Worm (Caenorhabditis elegans): ENCODE measurements around the gene swt-5.

The swt-5 gene

DNA sequence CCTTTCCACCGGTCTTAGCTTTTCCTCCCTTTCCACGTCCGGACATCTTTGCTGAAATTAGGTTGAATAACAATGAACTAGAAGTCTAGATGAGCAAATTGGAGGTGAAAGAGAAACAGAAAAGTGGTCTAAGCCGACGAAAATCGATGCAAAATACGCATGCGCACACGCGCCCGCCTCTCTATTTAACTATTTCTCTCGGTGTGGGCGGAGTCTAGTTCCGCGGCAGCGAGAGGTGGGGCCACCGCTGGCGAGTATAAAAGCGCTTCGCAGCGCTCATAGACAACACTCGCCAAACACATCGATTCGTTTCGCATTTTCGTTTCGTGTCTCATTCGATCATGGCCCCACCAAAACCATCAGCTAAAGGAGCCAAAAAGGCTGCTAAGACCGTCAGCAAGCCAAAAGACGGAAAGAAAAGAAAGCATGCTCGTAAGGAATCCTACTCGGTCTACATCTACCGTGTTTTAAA lies 44.1 kb downstream of the swt-5 start, which contains the start of the genes his-35 and his-41:
TSS of gene his-35 (minus strand) at position 51 of the 472 bp plus-strand sequence.
TSS of gene his-41 (plus strand) at position 299 of the 472 bp plus-strand sequence.
- TF ChIP-seq pha-4 (tag; optimal IDR thresholded peaks at IDR 0.05) (peak; percentile 32), ces-1 (GFP tag; optimal IDR thresholded peaks at IDR 0.05) (peak; percentile 26), nhr-12 (tag; optimal IDR thresholded peaks at IDR 0.05) (no peak)

DNA sequence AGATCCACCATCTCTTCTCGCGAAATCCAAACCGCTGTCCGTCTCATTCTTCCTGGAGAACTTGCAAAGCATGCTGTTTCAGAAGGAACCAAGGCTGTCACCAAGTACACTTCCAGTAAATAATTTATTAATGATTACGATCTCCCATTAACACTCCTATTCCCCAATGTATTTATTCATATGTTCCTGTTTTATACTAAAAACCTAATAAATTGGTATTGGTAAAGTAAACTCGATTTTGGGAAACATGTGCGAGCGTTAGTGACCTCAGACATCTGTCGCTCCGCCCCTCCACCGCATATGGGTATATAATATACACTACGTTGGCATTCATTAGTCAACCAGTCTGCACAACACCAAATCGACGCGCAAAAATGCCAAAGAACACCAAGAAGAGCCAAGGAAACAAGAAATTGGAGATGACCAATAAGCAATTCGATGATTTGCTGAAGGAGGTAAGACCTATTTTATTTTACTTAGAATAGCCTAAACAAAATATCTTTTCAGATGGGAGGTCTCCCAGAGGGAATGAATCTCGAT lies 44.9 kb downstream of the swt-5 start, which contains the start of gene C50F4.6:
TSS of gene C50F4.6 (plus strand) at position 51 of the 540 bp plus-strand sequence.
- TF ChIP-seq lin-32 (GFP tag; optimal IDR thresholded peaks at IDR 0.05) (peak; percentile 27), ham-2 (GFP tag; optimal IDR thresholded peaks at IDR 0.05) (no peak), hlh-1 (tag; optimal IDR thresholded peaks at IDR 0.05) (no peak), nhr-76 (tag; optimal IDR thresholded peaks at IDR 0.05) (no peak), lin-13 (tag; optimal IDR thresholded peaks at IDR 0.05) (no peak), mls-2 (tag; optimal IDR thresholded peaks at IDR 0.05) (no peak), cnd-1 (tag; optimal IDR thresholded peaks at IDR 0.05) (peak; percentile 14), M03D4.4 (tag; optimal IDR thresholded peaks at IDR 0.05) (no peak), drap-1 (GFP tag; optimal IDR thresholded peaks at IDR 0.05) (no peak), mep-1 (tag; optimal IDR thresholded peaks at IDR 0.05) (no peak), blmp-1 (tag; optimal IDR thresholded peaks at IDR 0.05) (no peak), sptf-1 (tag; optimal IDR thresholded peaks at IDR 0.05) (no peak), nhr-237 (tag; optimal IDR thresholded peaks at IDR 0.05) (no peak), ceh-83 (GFP tag; optimal IDR thresholded peaks at IDR 0.05) (no peak)

DNA sequence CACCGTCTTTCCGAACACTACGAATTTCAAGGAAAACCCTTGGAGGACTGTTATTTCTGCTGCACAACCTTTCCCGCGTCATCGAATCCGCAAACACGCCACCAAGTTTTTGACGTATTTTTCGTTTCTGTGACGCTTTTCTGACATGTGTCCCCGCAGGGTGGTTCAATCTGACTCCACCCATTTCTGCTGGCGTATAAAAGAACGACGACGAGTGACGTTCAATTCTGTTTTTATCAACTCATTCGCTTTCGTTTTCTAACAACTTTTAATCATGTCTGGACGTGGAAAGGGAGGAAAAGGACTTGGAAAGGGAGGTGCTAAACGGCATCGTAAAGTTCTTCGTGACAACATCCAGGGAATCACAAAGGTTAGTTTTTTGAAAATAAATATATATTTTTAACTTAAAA lies 45.7 kb downstream of the swt-5 start, which contains the start of gene his-37:
TSS of gene his-37 (plus strand) at position 246 of the 410 bp plus-strand sequence.
- TF ChIP-seq pha-4 (tag; optimal IDR thresholded peaks at IDR 0.05) (peak; percentile 95), unc-120 (tag; optimal IDR thresholded peaks at IDR 0.05; ENCODE audit: poor library complexity, severe bottlenecking) (peak; percentile 85), elt-1 (tag; optimal IDR thresholded peaks at IDR 0.05; ENCODE audit: borderline replicate concordance, insufficient read depth) (no peak), tbx-8 (GFP tag; optimal IDR thresholded peaks at IDR 0.05) (peak; percentile 59), nhr-76 (tag; optimal IDR thresholded peaks at IDR 0.05) (no peak), mep-1 (tag; optimal IDR thresholded peaks at IDR 0.05) (peak; percentile 97), drap-1 (GFP tag; optimal IDR thresholded peaks at IDR 0.05) (peak; percentile 79), flh-1 (GFP tag; optimal IDR thresholded peaks at IDR 0.05) (no peak), unc-39 (tag; optimal IDR thresholded peaks at IDR 0.05) (no peak), sptf-1 (tag; optimal IDR thresholded peaks at IDR 0.05) (peak; percentile 76), ceh-43 (GFP tag; optimal IDR thresholded peaks at IDR 0.05) (peak; percentile 54), M03D4.4 (tag; optimal IDR thresholded peaks at IDR 0.05) (peak; percentile 72), ham-2 (GFP tag; optimal IDR thresholded peaks at IDR 0.05) (peak; percentile 29), nhr-28 (tag; optimal IDR thresholded peaks at IDR 0.05) (peak; percentile 33), elt-3 (tag; optimal IDR thresholded peaks at IDR 0.05) (peak; percentile 54), mls-2 (tag; optimal IDR thresholded peaks at IDR 0.05) (peak; percentile 70), bed-3 (GFP tag; optimal IDR thresholded peaks at IDR 0.05) (no peak), ceh-39 (tag; optimal IDR thresholded peaks at IDR 0.05) (peak; percentile 86), hlh-1 (tag; optimal IDR thresholded peaks at IDR 0.05) (peak; percentile 76), nhr-12 (tag; optimal IDR thresholded peaks at IDR 0.05) (no peak), lsy-2 (tag; optimal IDR thresholded peaks at IDR 0.05) (peak; percentile 86), unc-62 (GFP tag; optimal IDR thresholded peaks at IDR 0.05) (peak; percentile 97), mab-5 (tag; optimal IDR thresholded peaks at IDR 0.05) (peak; percentile 36), sem-2 (GFP tag; optimal IDR thresholded peaks at IDR 0.05) (no peak), ztf-11 (tag; optimal IDR thresholded peaks at IDR 0.05) (peak; percentile 78), cnd-1 (tag; optimal IDR thresholded peaks at IDR 0.05) (peak; percentile 49), ces-1 (GFP tag; optimal IDR thresholded peaks at IDR 0.05) (peak; percentile 78), nhr-2 (tag; optimal IDR thresholded peaks at IDR 0.05) (peak; percentile 38), blmp-1 (tag; optimal IDR thresholded peaks at IDR 0.05) (no peak), nhr-237 (tag; optimal IDR thresholded peaks at IDR 0.05) (peak; percentile 96), lin-32 (GFP tag; optimal IDR thresholded peaks at IDR 0.05) (peak; percentile 8), ceh-83 (GFP tag; optimal IDR thresholded peaks at IDR 0.05) (peak; percentile 68), lin-13 (tag; optimal IDR thresholded peaks at IDR 0.05) (peak; percentile 96)

DNA sequence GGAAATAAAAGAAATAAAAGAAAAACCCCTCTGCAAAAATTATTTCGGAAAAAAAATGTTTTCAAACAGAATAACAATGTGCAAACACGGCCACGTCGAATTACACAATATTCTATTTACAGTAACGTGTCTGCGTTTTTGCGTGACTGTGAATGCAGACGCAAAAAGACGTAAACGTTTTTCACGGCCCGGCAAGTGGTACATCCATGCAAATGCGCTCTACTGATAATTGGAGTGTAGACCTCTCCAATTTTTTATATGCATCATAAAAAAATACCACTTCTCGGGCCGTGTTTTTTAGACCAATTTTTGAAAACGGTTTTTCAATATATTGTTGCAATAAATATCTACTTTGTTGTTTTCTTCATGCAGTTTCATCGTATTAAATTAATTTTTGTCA lies 48.3 kb downstream of the swt-5 start, which contains the start of gene nstp-10:
TSS of gene nstp-10 (minus strand) at position 378 of the 400 bp plus-strand sequence.
- TF ChIP-seq lin-13 (tag; optimal IDR thresholded peaks at IDR 0.05) = peak; percentile 47
- TF ChIP-seq nhr-237 (tag; optimal IDR thresholded peaks at IDR 0.05) = peak; percentile 8
- TF ChIP-seq ces-1 (GFP tag; optimal IDR thresholded peaks at IDR 0.05) = peak; percentile 28
- peak; percentile 84 for TF ChIP-seq lsy-2 (tag; optimal IDR thresholded peaks at IDR 0.05)
- TF ChIP-seq lin-32 (GFP tag; optimal IDR thresholded peaks at IDR 0.05) = no peak
- TF ChIP-seq nhr-12 (tag; optimal IDR thresholded peaks at IDR 0.05) = no peak
- TF ChIP-seq nhr-2 (tag; optimal IDR thresholded peaks at IDR 0.05) = no peak
- no peak for TF ChIP-seq sem-2 (GFP tag; optimal IDR thresholded peaks at IDR 0.05)
- no peak for TF ChIP-seq ceh-83 (GFP tag; optimal IDR thresholded peaks at IDR 0.05)
- TF ChIP-seq tbx-8 (GFP tag; optimal IDR thresholded peaks at IDR 0.05) = no peak
- TF ChIP-seq zip-8 (tag; optimal IDR thresholded peaks at IDR 0.05) = no peak
- no peak for TF ChIP-seq ceh-39 (tag; optimal IDR thresholded peaks at IDR 0.05)
- no peak for TF ChIP-seq ham-2 (GFP tag; optimal IDR thresholded peaks at IDR 0.05)
- TF ChIP-seq mep-1 (tag; optimal IDR thresholded peaks at IDR 0.05) = peak; percentile 81
